Fruit fly (Drosophila melanogaster) whole organism, adult: ENCODE results near the gene CG4459.

ENCODE experiments used
- CG11617 ChIP-seq: fragments of 200-800 bp; sonication (Bioruptor generic); optimal IDR thresholded peaks from 2 replicates; lab custom pipeline; 2017; ENCODE audit warnings: mild to moderate bottlenecking, missing biosample characterization, missing genetic modification reagents, missing genetic modification characterization
- CG12768 ChIP-seq: fragments of 200-800 bp; sonication (Bioruptor generic); optimal IDR thresholded peaks from 2 replicates; lab custom pipeline; 2017; ENCODE audit warnings: missing biosample characterization, missing genetic modification characterization, mild to moderate bottlenecking, moderate library complexity, missing genetic modification reagents
- CG14711 ChIP-seq: fragments of 200-800 bp; sonication (Bioruptor generic); optimal IDR thresholded peaks from 2 replicates; lab custom pipeline; 2018; ENCODE audit warnings: missing biosample characterization, mild to moderate bottlenecking, missing genetic modification characterization, moderate library complexity
- CG1620 ChIP-seq: fragments of 200-800 bp; sonication (Bioruptor generic); optimal IDR thresholded peaks from 2 replicates; lab custom pipeline; 2016; ENCODE audit warnings: missing biosample characterization, missing genetic modification characterization
- CG33017 ChIP-seq: fragments of 200-800 bp; sonication (Bioruptor generic); optimal IDR thresholded peaks from 2 replicates; lab custom pipeline; 2018; ENCODE audit warnings: missing biosample characterization, mild to moderate bottlenecking, missing genetic modification characterization, moderate library complexity
- CG5204 ChIP-seq: fragments of 200-800 bp; sonication (Bioruptor generic); optimal IDR thresholded peaks from 2 replicates; lab custom pipeline; 2016; ENCODE audit warnings: missing biosample characterization, missing genetic modification characterization
- CG7045 ChIP-seq: fragments of 200-800 bp; sonication (Bioruptor generic); optimal IDR thresholded peaks from 2 replicates; lab custom pipeline; 2017; ENCODE audit warnings: missing biosample characterization, mild to moderate bottlenecking, missing genetic modification characterization
- CG7101 ChIP-seq: fragments of 200-800 bp; sonication (Bioruptor generic); optimal IDR thresholded peaks from 2 replicates; lab custom pipeline; 2018; ENCODE audit warnings: missing biosample characterization, mild to moderate bottlenecking, missing genetic modification characterization, moderate library complexity
- Clk ChIP-seq: fragments of 200-800 bp; sonication (Bioruptor generic); optimal IDR thresholded peaks from 2 replicates; lab custom pipeline; 2017; ENCODE audit warnings: missing biosample characterization, missing genetic modification characterization
- Crg-1 ChIP-seq: fragments of 200-800 bp; sonication (Bioruptor generic); optimal IDR thresholded peaks from 2 replicates; lab custom pipeline; 2016; ENCODE audit warnings: missing biosample characterization, missing genetic modification characterization
- Hr96 ChIP-seq: fragments of 200-800 bp; sonication (Bioruptor generic); optimal IDR thresholded peaks from 2 replicates; lab custom pipeline; 2016; ENCODE audit warnings: missing biosample characterization, missing genetic modification characterization
- Mnt ChIP-seq: fragments of 200-800 bp; sonication (Bioruptor generic); optimal IDR thresholded peaks from 2 replicates; lab custom pipeline; 2016; ENCODE audit warnings: missing biosample characterization, mild to moderate bottlenecking, missing genetic modification characterization
- bab1 ChIP-seq: fragments of 200-800 bp; sonication (Bioruptor generic); optimal IDR thresholded peaks from 3 replicates; lab custom pipeline; 2019; ENCODE audit warnings: missing biosample characterization, mild to moderate bottlenecking, missing genetic modification characterization, moderate library complexity
- cic ChIP-seq: fragments of 200-800 bp; sonication (Bioruptor generic); optimal IDR thresholded peaks from 2 replicates; lab custom pipeline; 2017; ENCODE audit warnings: missing biosample characterization, mild to moderate bottlenecking, missing genetic modification characterization, moderate library complexity
- cnc ChIP-seq, 2 experiments: fragments of >200 bp; optimal IDR thresholded peaks; 2 replicates each; lab custom pipeline; 2017
- kay ChIP-seq: fragments of 200-800 bp; sonication (Bioruptor generic); peaks from one replicate; lab custom pipeline; 2016; ENCODE audit warnings: missing biosample characterization, missing genetic modification characterization, borderline replicate concordance
- ovo ChIP-seq: fragments of 200-800 bp; sonication (Bioruptor generic); optimal IDR thresholded peaks from 2 replicates; lab custom pipeline; 2016; ENCODE audit warnings: missing biosample characterization, missing genetic modification characterization
- pad ChIP-seq: fragments of 200-800 bp; sonication (Bioruptor generic); optimal IDR thresholded peaks from 3 replicates; lab custom pipeline; 2017; ENCODE audit warnings: missing biosample characterization, missing genetic modification characterization, mild to moderate bottlenecking, moderate library complexity, missing genetic modification reagents
- tj ChIP-seq: fragments of 200-800 bp; sonication (Bioruptor generic); optimal IDR thresholded peaks from 3 replicates; lab custom pipeline; 2017; ENCODE audit warnings: missing biosample characterization, mild to moderate bottlenecking, missing genetic modification characterization, moderate library complexity
- toe ChIP-seq: fragments of 200-800 bp; sonication (Bioruptor generic); optimal IDR thresholded peaks from 2 replicates; lab custom pipeline; 2016; ENCODE audit warnings: missing biosample characterization, missing genetic modification characterization

CG4459 gene

dm6 chr3R:19928544-19928943 lies at the start of gene CG4459:
Gene CG4459, minus strand, starts transcription at chr3R:19928644.
- TF ChIP-seq CG11617 (GFP tag; lab: Kevin White, UChicago): no peak
- TF ChIP-seq bab1 (GFP tag; lab: Kevin White, UChicago): no peak
- TF ChIP-seq CG5204: no peak
- no peak for TF ChIP-seq tj (GFP tag; lab: Kevin White, UChicago)
- TF ChIP-seq Mnt: no peak
- TF ChIP-seq CG12768 (GFP tag; lab: Kevin White, UChicago): no peak
- no peak for TF ChIP-seq CG33017
- no peak for TF ChIP-seq CG14711
- no peak for TF ChIP-seq Clk (GFP tag; lab: Kevin White, UChicago)
- no peak for TF ChIP-seq CG1620 (GFP tag; lab: Kevin White, UChicago)
- no peak for TF ChIP-seq cnc (optimal IDR thresholded peaks at IDR 0.05; lab: Kevin White, UChicago)

DNA sequence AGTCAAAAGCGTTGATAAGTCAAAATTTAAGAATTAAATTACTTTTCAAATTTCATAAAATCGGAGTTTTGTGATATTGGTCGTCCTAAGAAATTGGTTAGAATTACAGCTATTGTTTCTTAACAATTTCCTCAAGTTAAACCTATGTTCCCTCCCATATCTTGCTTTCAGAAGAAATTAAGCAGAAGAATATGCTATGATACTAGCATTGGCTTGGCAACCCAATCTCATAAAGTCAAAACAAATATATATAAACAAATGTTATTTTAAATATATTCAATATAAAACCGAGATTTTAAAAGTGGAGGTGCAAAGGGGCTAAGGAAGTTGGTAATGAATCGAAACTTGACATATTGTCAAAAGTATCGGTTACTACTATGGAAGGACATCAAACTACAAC lies 44.2 kb upstream of the CG4459 start, which contains the start of gene CG31213:
Gene CG31213 (plus strand): TSS at position 301 of the 400 bp plus-strand sequence.
- TF ChIP-seq Crg-1 (GFP tag; lab: Kevin White, UChicago) (no peak), toe (GFP tag; lab: Kevin White, UChicago) (no peak), CG14711 (no peak), tj (GFP tag; lab: Kevin White, UChicago) (no peak), CG7101 (tag; lab: Kevin White, UChicago) (no peak), CG12768 (GFP tag; lab: Kevin White, UChicago) (no peak)

DNA sequence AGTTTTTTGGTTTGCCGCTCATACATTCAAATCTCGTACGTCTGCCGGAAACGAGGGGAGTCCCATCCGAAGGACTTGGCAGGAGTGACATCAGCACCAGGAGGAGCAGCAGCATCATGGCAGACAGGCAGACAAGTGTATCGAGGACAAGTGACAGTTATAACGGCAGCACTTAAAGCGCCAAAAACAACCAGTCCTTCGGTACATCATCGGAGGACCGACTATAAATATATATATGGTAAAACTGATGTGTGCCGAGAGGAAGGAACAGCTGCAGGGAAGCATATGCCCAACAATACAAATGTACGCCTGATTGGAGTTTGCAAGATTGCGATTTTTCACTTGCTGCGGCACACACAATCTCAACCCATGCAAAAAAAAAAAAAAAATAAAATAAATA lies 40.3 kb upstream of the CG4459 start:
- no peak for TF ChIP-seq toe (GFP tag; lab: Kevin White, UChicago)
- TF ChIP-seq CG33017: no peak

- TF ChIP-seq CG1620 (GFP tag; lab: Kevin White, UChicago) (no peak), cic (GFP tag; lab: Kevin White, UChicago) (peak; percentile 24)
Observed at dm6 chr3R:19948143-19948542, 19.7 kb upstream of the CG4459 start, which contains the start of gene CG4783. Gene CG4783, plus strand, starts transcription at chr3R:19948443.

- no peak for TF ChIP-seq CG7101 (tag; lab: Kevin White, UChicago)
- no peak for TF ChIP-seq CG7045
- no peak for TF ChIP-seq pad (GFP tag; lab: Kevin White, UChicago)
- TF ChIP-seq Crg-1 (GFP tag; lab: Kevin White, UChicago): no peak
- TF ChIP-seq Hr96 (GFP tag; lab: Kevin White, UChicago): no peak
- no peak for TF ChIP-seq kay (GFP tag; lab: Kevin White, UChicago)
- TF ChIP-seq CG14711: no peak
- no peak for TF ChIP-seq CG33017
- TF ChIP-seq toe (GFP tag; lab: Kevin White, UChicago): no peak
- TF ChIP-seq CG12768 (GFP tag; lab: Kevin White, UChicago): no peak
- TF ChIP-seq bab1 (GFP tag; lab: Kevin White, UChicago): no peak
- no peak for TF ChIP-seq cnc (optimal IDR thresholded peaks at IDR 0.05; lab: Kevin White, UChicago)
Observed at dm6 chr3R:19942312-19942711, 13.9 kb upstream of the CG4459 start, which contains the start of gene CG46042. Gene CG46042, minus strand, starts transcription at chr3R:19942412.

dm6 chr3R:19938941-19939587 lies 10.6 kb upstream of the CG4459 start:
- no peak for TF ChIP-seq CG5204
- TF ChIP-seq bab1 (GFP tag; lab: Kevin White, UChicago): no peak
- no peak for TF ChIP-seq tj (GFP tag; lab: Kevin White, UChicago)
- TF ChIP-seq Mnt: no peak
- no peak for TF ChIP-seq CG12768 (GFP tag; lab: Kevin White, UChicago)
- no peak for TF ChIP-seq CG7045
- TF ChIP-seq Clk (GFP tag; lab: Kevin White, UChicago): no peak
- no peak for TF ChIP-seq CG7101 (tag; lab: Kevin White, UChicago)
- TF ChIP-seq CG1620 (GFP tag; lab: Kevin White, UChicago): no peak
- no peak for TF ChIP-seq ovo (GFP tag; lab: Kevin White, UChicago)
- no peak for TF ChIP-seq CG11617 (GFP tag; lab: Kevin White, UChicago)
- TF ChIP-seq pad (GFP tag; lab: Kevin White, UChicago): no peak
- TF ChIP-seq CG14711: no peak
- no peak for TF ChIP-seq toe (GFP tag; lab: Kevin White, UChicago)

DNA sequence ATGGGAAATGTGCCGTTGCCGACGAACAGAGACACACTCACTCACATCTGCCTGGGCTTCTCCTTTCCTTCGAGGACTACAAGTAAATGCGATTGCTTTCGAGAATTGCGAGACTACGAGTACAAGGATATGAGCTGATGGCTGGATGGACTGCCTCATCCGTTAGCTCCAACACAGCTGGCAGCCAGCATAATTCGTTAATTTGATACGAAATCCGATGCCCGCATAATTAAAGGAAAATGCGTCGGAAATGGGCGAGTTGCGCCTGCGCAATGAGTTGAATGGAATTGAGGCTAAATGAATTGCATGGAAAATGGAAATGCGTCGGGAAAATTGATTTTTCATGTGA lies 7.3 kb upstream of the CG4459 start:
- TF ChIP-seq kay (GFP tag; lab: Kevin White, UChicago) (no peak), CG7101 (tag; lab: Kevin White, UChicago) (no peak)
